Fruit fly (Drosophila melanogaster): ENCODE results near the gene CG43895.

DNA sequence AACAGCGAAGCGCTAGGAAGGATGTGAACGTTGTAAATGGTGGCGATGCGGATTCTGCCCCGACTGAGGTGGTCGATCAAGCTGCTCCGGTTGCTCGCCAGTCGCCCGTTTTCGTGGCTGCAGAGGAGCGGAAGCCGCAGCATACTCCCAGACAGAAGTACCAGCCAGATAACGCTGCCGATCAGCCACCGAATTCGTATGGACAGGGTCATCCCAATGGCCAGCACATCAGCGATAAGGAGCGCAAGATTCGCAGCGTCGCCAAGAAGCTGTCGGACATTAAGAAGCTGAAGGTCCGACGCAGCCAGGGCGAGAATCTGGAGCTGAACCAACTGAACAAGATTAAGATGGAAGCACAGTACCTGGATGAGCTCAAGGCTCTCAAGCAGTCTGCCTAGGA is 13.6 kb upstream of the CG43895 start:
- no peak for TF ChIP-seq CG14711 (tag; optimal IDR thresholded peaks at IDR 0.05)
- no peak for TF ChIP-seq CG7101 (tag; optimal IDR thresholded peaks at IDR 0.05)
- TF ChIP-seq Hr96 (GFP tag; optimal IDR thresholded peaks at IDR 0.05) = no peak

All from whole organism, adult.